Fruit fly (Drosophila melanogaster) whole organism, embryonic: ENCODE data around the gene numb.

Source experiments
- Antp ChIP-seq: fragments of 200-800 bp; sonication (Bioruptor generic); optimal IDR thresholded peaks from 3 replicates; lab custom pipeline; 2016; ENCODE audit warnings: missing biosample characterization, missing genetic modification characterization
- B-H2 ChIP-seq: fragments of 200-800 bp; sonication (Bioruptor generic); optimal IDR thresholded peaks from 2 replicates; lab custom pipeline; 2018; ENCODE audit warnings: missing biosample characterization, mild to moderate bottlenecking, missing genetic modification characterization
- BEAF-32 ChIP-seq: fragments of 200-800 bp; sonication (Bioruptor generic); optimal IDR thresholded peaks from 3 replicates; lab custom pipeline; 2017; ENCODE audit warnings: missing biosample characterization, missing genetic modification characterization, mild to moderate bottlenecking, moderate library complexity, missing genetic modification reagents
- Bdp1 ChIP-seq: fragments of 200-800 bp; sonication (Bioruptor generic); optimal IDR thresholded peaks from 3 replicates; lab custom pipeline; 2016; ENCODE audit warnings: missing biosample characterization, missing genetic modification characterization
- C15 ChIP-seq: fragments of 200-800 bp; sonication (Bioruptor generic); IDR thresholded peaks from 3 replicates; pipeline ENCODE4 v1.3.6; 2022; ENCODE audit warnings: missing biosample characterization, missing genetic modification characterization
- CG10267 ChIP-seq: fragments of 200-800 bp; sonication (Bioruptor generic); optimal IDR thresholded peaks from 2 replicates; lab custom pipeline; 2018; ENCODE audit warnings: missing biosample characterization, mild to moderate bottlenecking, missing genetic modification characterization, moderate library complexity
- CG11247 ChIP-seq: fragments of 200-800 bp; sonication (Bioruptor generic); IDR thresholded peaks from 2 replicates; pipeline ENCODE4 v1.3.6; 2022; ENCODE audit warnings: missing biosample characterization, missing genetic modification characterization
- CG12942 ChIP-seq: fragments of 200-800 bp; sonication (Bioruptor generic); optimal IDR thresholded peaks from 3 replicates; lab custom pipeline; 2016; ENCODE audit warnings: missing biosample characterization, missing genetic modification characterization
- CG13123 ChIP-seq: fragments of 200-800 bp; sonication (Bioruptor generic); optimal IDR thresholded peaks from 2 replicates; lab custom pipeline; 2016; ENCODE audit warnings: missing biosample characterization, missing genetic modification characterization
- CG15601 ChIP-seq: fragments of 200-800 bp; sonication (Bioruptor generic); optimal IDR thresholded peaks from 3 replicates; lab custom pipeline; 2019; ENCODE audit warnings: missing biosample characterization, mild to moderate bottlenecking, missing genetic modification characterization, moderate library complexity
- CG16779 ChIP-seq: fragments of 200-800 bp; sonication (Bioruptor generic); IDR thresholded peaks from 2 replicates; pipeline ENCODE4 v1.3.6; 2022; ENCODE audit warnings: missing biosample characterization, missing genetic modification characterization
- CG17612 ChIP-seq: fragments of 200-800 bp; sonication (Bioruptor generic); IDR thresholded peaks from 2 replicates; pipeline ENCODE4 v1.3.6; 2022; ENCODE audit warnings: missing biosample characterization, missing genetic modification characterization
- CG31388 ChIP-seq: fragments of 200-800 bp; sonication (Bioruptor generic); optimal IDR thresholded peaks from 2 replicates; lab custom pipeline; 2016; ENCODE audit warnings: missing biosample characterization, missing genetic modification characterization
- CG33213 ChIP-seq: fragments of 200-800 bp; sonication (Bioruptor generic); optimal IDR thresholded peaks from 3 replicates; lab custom pipeline; 2016; ENCODE audit warnings: missing biosample characterization, missing genetic modification characterization
- CG3847 ChIP-seq: fragments of 200-800 bp; sonication (Bioruptor generic); IDR thresholded peaks from 2 replicates; pipeline ENCODE4 v1.3.6; 2022; ENCODE audit warnings: missing biosample characterization, missing genetic modification characterization
- CG3995 ChIP-seq: fragments of 200-800 bp; sonication (Bioruptor generic); optimal IDR thresholded peaks from 3 replicates; lab custom pipeline; 2016; ENCODE audit warnings: missing biosample characterization, missing genetic modification characterization
- CG6683 ChIP-seq: fragments of 200-800 bp; sonication (Bioruptor generic); optimal IDR thresholded peaks from 2 replicates; lab custom pipeline; 2017; ENCODE audit warnings: missing biosample characterization, mild to moderate bottlenecking, missing genetic modification characterization, missing genetic modification reagents
- CG7556 ChIP-seq: fragments of 200-800 bp; sonication (Bioruptor generic); optimal IDR thresholded peaks from 2 replicates; lab custom pipeline; 2017; ENCODE audit warnings: missing biosample characterization, mild to moderate bottlenecking, missing genetic modification characterization
- CG8290 ChIP-seq, 3 experiments: fragments of 200-800 bp; sonication (Bioruptor generic); optimal IDR thresholded peaks; 2 replicates each; lab custom pipeline; 2016 to 2019; ENCODE audit warnings: missing biosample characterization in 3 of 3, missing genetic modification characterization in 3 of 3, mild to moderate bottlenecking in 2 of 3, moderate library complexity in 1 of 3
- CG8765 ChIP-seq: fragments of 200-800 bp; sonication (Bioruptor generic); IDR thresholded peaks from 2 replicates; pipeline ENCODE4 v1.3.6; 2022; ENCODE audit warnings: missing biosample characterization, missing genetic modification characterization
- Chrac-16 ChIP-seq: fragments of 200-800 bp; sonication (Bioruptor generic); optimal IDR thresholded peaks from 3 replicates; lab custom pipeline; 2016; ENCODE audit warnings: missing biosample characterization, missing genetic modification characterization
- Dip3 ChIP-seq: fragments of 200-800 bp; sonication (Bioruptor generic); optimal IDR thresholded peaks from 3 replicates; lab custom pipeline; 2016; ENCODE audit warnings: missing biosample characterization, missing genetic modification characterization
- Drgx ChIP-seq: fragments of 200-800 bp; sonication (Bioruptor generic); IDR thresholded peaks from 2 replicates; pipeline ENCODE4 v1.3.6; 2022; ENCODE audit warnings: missing biosample characterization, missing genetic modification characterization
- Fer3 ChIP-seq: fragments of 200-800 bp; sonication (Bioruptor generic); optimal IDR thresholded peaks from 2 replicates; lab custom pipeline; 2018; ENCODE audit warnings: missing biosample characterization, mild to moderate bottlenecking, missing genetic modification characterization, moderate library complexity
- Hr78 ChIP-seq, 2 experiments: fragments of 200-800 bp in 1 of 2; fragments of >200 bp in 1 of 2; sonication (Bioruptor generic) in 1 of 2; optimal IDR thresholded peaks; 2 replicates each; lab custom pipeline; 2017 to 2019; ENCODE audit warnings: missing biosample characterization in 2 of 2, missing genetic modification characterization in 2 of 2, mild to moderate bottlenecking in 1 of 2, moderate library complexity in 1 of 2
- Hsf ChIP-seq: fragments of 200-800 bp; sonication (Bioruptor generic); optimal IDR thresholded peaks from 3 replicates; lab custom pipeline; 2016; ENCODE audit warnings: missing biosample characterization, missing genetic modification characterization
- Max ChIP-seq: fragments of 200-800 bp; sonication (Bioruptor generic); optimal IDR thresholded peaks from 2 replicates; lab custom pipeline; 2016; ENCODE audit warnings: missing biosample characterization, mild to moderate bottlenecking, missing genetic modification characterization
- Meics ChIP-seq: fragments of 200-800 bp; sonication (Bioruptor generic); optimal IDR thresholded peaks from 2 replicates; lab custom pipeline; 2017; ENCODE audit warnings: missing biosample characterization, mild to moderate bottlenecking, missing genetic modification characterization
- Mrtf ChIP-seq: fragments of 200-800 bp; sonication (Bioruptor generic); IDR thresholded peaks from 3 replicates; pipeline ENCODE4 v1.3.6; 2022; ENCODE audit warnings: missing biosample characterization, missing genetic modification characterization
- Myb ChIP-seq: fragments of 200-800 bp; sonication (Bioruptor generic); optimal IDR thresholded peaks from 2 replicates; lab custom pipeline; 2016; ENCODE audit warnings: missing biosample characterization, missing genetic modification characterization
- Pdp1 ChIP-seq, 2 experiments: fragments of 200-800 bp; sonication (Bioruptor generic); optimal IDR thresholded peaks; 3 replicates each; lab custom pipeline; 2016; ENCODE audit warnings: missing biosample characterization in 2 of 2, missing genetic modification characterization in 2 of 2, mild to moderate bottlenecking in 1 of 2, moderate library complexity in 1 of 2
- Vsx1 ChIP-seq: fragments of 200-800 bp; sonication (Bioruptor generic); optimal IDR thresholded peaks from 2 replicates; lab custom pipeline; 2017; ENCODE audit warnings: missing biosample characterization, mild to moderate bottlenecking, missing genetic modification characterization, missing genetic modification reagents
- cato ChIP-seq: fragments of 200-800 bp; sonication (Bioruptor generic); optimal IDR thresholded peaks from 2 replicates; lab custom pipeline; 2016; ENCODE audit warnings: missing biosample characterization, missing genetic modification characterization, borderline replicate concordance
- chinmo ChIP-seq: fragments of 200-800 bp; sonication (Bioruptor generic); IDR thresholded peaks from 4 replicates; pipeline ENCODE4 v1.3.6; 2022; ENCODE audit warnings: missing biosample characterization, missing genetic modification characterization; ENCODE audit not compliant: partially characterized antibody
- crc ChIP-seq: fragments of 200-800 bp; sonication (Bioruptor generic); optimal IDR thresholded peaks from 2 replicates; lab custom pipeline; 2016; ENCODE audit warnings: missing biosample characterization, missing genetic modification characterization
- cwo ChIP-seq: fragments of 200-800 bp; sonication (Bioruptor generic); optimal IDR thresholded peaks from 3 replicates; lab custom pipeline; 2017; ENCODE audit warnings: missing biosample characterization, missing genetic modification characterization, mild to moderate bottlenecking, moderate library complexity, missing genetic modification reagents
- fru ChIP-seq: fragments of >200 bp; optimal IDR thresholded peaks from 2 replicates; lab custom pipeline; 2017
- grn ChIP-seq: fragments of 200-800 bp; sonication (Bioruptor generic); optimal IDR thresholded peaks from 3 replicates; lab custom pipeline; 2017; ENCODE audit warnings: missing biosample characterization, missing genetic modification characterization
- inv ChIP-seq: fragments of 200-800 bp; sonication (Bioruptor generic); IDR thresholded peaks from 2 replicates; pipeline ENCODE4 v1.3.6; 2022; ENCODE audit warnings: missing biosample characterization, missing genetic modification characterization; ENCODE audit not compliant: partially characterized antibody
- jing ChIP-seq: fragments of 200-800 bp; sonication (Bioruptor generic); optimal IDR thresholded peaks from 2 replicates; lab custom pipeline; 2018; ENCODE audit warnings: missing biosample characterization, mild to moderate bottlenecking, missing genetic modification characterization
- knrl ChIP-seq: fragments of 200-800 bp; sonication (Bioruptor generic); IDR thresholded peaks from 3 replicates; pipeline ENCODE4 v1.3.6; 2022; ENCODE audit warnings: missing biosample characterization, missing genetic modification characterization; ENCODE audit not compliant: partially characterized antibody
- lola ChIP-seq, 3 experiments: fragments of >200 bp in 2 of 3; fragments of 200-800 bp in 1 of 3; sonication (Bioruptor generic) in 1 of 3; optimal IDR thresholded peaks; 2 replicates each; lab custom pipeline; 2017 to 2019; ENCODE audit warnings: missing biosample characterization in 3 of 3, missing genetic modification characterization in 3 of 3, mild to moderate bottlenecking in 1 of 3, moderate library complexity in 1 of 3
- nau ChIP-seq: fragments of 200-800 bp; sonication (Bioruptor generic); optimal IDR thresholded peaks from 3 replicates; lab custom pipeline; 2017; ENCODE audit warnings: missing biosample characterization, mild to moderate bottlenecking, missing genetic modification characterization, missing genetic modification reagents
- salm ChIP-seq: fragments of 200-800 bp; sonication (Bioruptor generic); optimal IDR thresholded peaks from 2 replicates; lab custom pipeline; 2018; ENCODE audit warnings: missing biosample characterization, mild to moderate bottlenecking, missing genetic modification characterization
- sob ChIP-seq: fragments of 200-800 bp; sonication (Bioruptor generic); IDR thresholded peaks from 2 replicates; pipeline ENCODE4 v1.3.6; 2022; ENCODE audit warnings: missing biosample characterization, missing genetic modification characterization
- trh ChIP-seq: fragments of 200-800 bp; sonication (Bioruptor generic); optimal IDR thresholded peaks from 2 replicates; lab custom pipeline; 2016; ENCODE audit warnings: missing biosample characterization, missing genetic modification characterization
- tx ChIP-seq: fragments of 200-800 bp; sonication (Bioruptor generic); optimal IDR thresholded peaks from 2 replicates; lab custom pipeline; 2016; ENCODE audit warnings: missing biosample characterization, missing genetic modification characterization
- vvl ChIP-seq: fragments of 200-800 bp; sonication (Bioruptor generic); IDR thresholded peaks from 2 replicates; pipeline ENCODE4 v1.3.6; 2022; ENCODE audit warnings: missing biosample characterization, missing genetic modification characterization

Gene numb

DNA sequence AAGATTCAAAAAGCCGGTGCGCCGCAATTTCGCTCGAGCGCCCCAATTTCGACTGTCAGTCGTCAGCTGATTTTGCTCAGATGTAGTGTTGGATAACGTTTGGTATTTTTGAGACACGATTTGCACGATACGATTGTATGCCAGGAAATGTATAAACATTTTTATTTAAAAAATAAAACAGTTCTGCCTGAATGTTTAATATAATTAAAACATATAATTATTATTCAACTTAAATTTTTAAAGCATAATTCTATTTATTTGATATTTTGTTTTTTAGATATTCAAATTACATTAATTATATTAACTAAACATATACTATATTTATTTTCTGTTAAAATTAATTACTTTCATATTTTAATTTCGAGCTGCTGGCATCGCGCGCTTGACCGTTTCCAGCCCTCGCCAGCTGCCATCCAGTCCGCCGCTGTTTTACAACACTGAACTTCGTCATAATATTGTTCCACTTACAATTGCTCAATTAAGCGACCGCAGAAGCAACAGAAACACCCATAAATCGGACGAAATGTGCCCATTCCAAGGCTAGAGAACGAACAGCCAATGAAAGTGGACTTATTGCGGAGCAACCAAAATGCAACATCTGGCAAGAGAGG is 6.2 kb upstream of the numb start, which contains the start of the genes FucTB and scat (continued):
- TF ChIP-seq Antp (GFP tag; lab: Kevin White, UChicago) (peak; percentile 55), Bdp1 (GFP tag; lab: Kevin White, UChicago) (peak; percentile 41), cwo (GFP tag; lab: Kevin White, UChicago) (peak; percentile 72), nau (no peak), BEAF-32 (peak; percentile 28), Hr78 (GFP tag; optimal IDR thresholded peaks at IDR 0.05; lab: Kevin White, UChicago) (no peak), Fer3 (tag; lab: Kevin White, UChicago) (peak; percentile 86), Myb (GFP tag; lab: Kevin White, UChicago) (peak; percentile 70), grn (GFP tag; lab: Kevin White, UChicago) (no peak), Meics (GFP tag; lab: Kevin White, UChicago) (peak; percentile 91), sob (GFP tag; lab: Robert Waterston, UW) (peak; percentile 94), CG33213 (peak; percentile 48), Hsf (GFP tag; lab: Kevin White, UChicago) (peak; percentile 80), Vsx1 (GFP tag; lab: Kevin White, UChicago) (peak; percentile 70), CG3995 (peak; percentile 34), CG8765 (GFP tag; lab: Robert Waterston, UW) (peak; percentile 90), cato (GFP tag; lab: Kevin White, UChicago) (peak; percentile 81), B-H2 (peak; percentile 89), Max (GFP tag; lab: Kevin White, UChicago) (peak; percentile 65), CG15601 (tag; lab: Kevin White, UChicago) (peak; percentile 91), knrl (GFP tag; lab: Robert Waterston, UW) (peak; percentile 79), salm (tag; lab: Kevin White, UChicago) (peak; percentile 51), CG12942 (peak; percentile 93), CG10267 (tag; lab: Kevin White, UChicago) (peak; percentile 97), CG13123 (GFP tag; lab: Kevin White, UChicago) (peak; percentile 69), CG7556 (GFP tag; lab: Kevin White, UChicago) (peak; percentile 94), chinmo (GFP tag; lab: Robert Waterston, UW) (no peak), Chrac-16 (GFP tag; lab: Kevin White, UChicago) (peak; percentile 91), C15 (GFP tag; lab: Robert Waterston, UW) (0 out of 3 replicates have a peak, but pooled peaks have one; percentile 50), inv (peak; percentile 54; the same call in 1 of the 2 replicates), crc (GFP tag; lab: Kevin White, UChicago) (no peak), CG11247 (GFP tag; lab: Robert Waterston, UW) (peak; percentile 91), Drgx (peak; percentile 56), Pdp1 (GFP tag; optimal IDR thresholded peaks at IDR 0.05; lab: Kevin White, UChicago) (peak; percentile 66 to 69), CG31388 (peak; percentile 69), trh (GFP tag; lab: Kevin White, UChicago) (peak; percentile 83), CG6683 (GFP tag; lab: Kevin White, UChicago) (peak; percentile 83), fru (no peak), Mrtf (GFP tag; lab: Robert Waterston, UW) (peak; percentile 92), CG8290 (GFP tag; optimal IDR thresholded peaks at IDR 0.05; lab: Kevin White, UChicago) (peak; percentile 79), CG8290 (tag; optimal IDR thresholded peaks at IDR 0.05; lab: Kevin White, UChicago) (peak in 1 of 2 experiments; percentile 48), lola (GFP tag; optimal IDR thresholded peaks at IDR 0.05; lab: Kevin White, UChicago) (peak in 1 of 3 experiments; percentile 98), CG17612 (peak; percentile 62; the same call in 1 of the 2 replicates), CG16779 (GFP tag; lab: Robert Waterston, UW) (no peak), tx (GFP tag; lab: Kevin White, UChicago) (peak; percentile 66), Dip3 (GFP tag; lab: Kevin White, UChicago) (peak; percentile 71), CG3847 (peak; percentile 96), vvl (GFP tag; lab: Robert Waterston, UW) (peak; percentile 92), jing (peak; percentile 35)
